Worm (Caenorhabditis elegans): Measurements from ENCODE around the gene F46F5.13.

ce11 chrII:799700-800099 lies 3.4 kb upstream of the F46F5.13 start, which contains the start of gene F46F5.14:
- TF ChIP-seq tab-1 (GFP tag; IDR thresholded peaks at IDR 0.05): no peak
- no peak for TF ChIP-seq med-1 (GFP tag; optimal IDR thresholded peaks at IDR 0.05; ENCODE audit: insufficient read depth)
